Fruit fly (Drosophila melanogaster): ENCODE results near the gene CG3457.
A peak's percentile ranks its signal among the peaks of the same experiment; 100 is the strongest.

The CG3457 gene

DNA sequence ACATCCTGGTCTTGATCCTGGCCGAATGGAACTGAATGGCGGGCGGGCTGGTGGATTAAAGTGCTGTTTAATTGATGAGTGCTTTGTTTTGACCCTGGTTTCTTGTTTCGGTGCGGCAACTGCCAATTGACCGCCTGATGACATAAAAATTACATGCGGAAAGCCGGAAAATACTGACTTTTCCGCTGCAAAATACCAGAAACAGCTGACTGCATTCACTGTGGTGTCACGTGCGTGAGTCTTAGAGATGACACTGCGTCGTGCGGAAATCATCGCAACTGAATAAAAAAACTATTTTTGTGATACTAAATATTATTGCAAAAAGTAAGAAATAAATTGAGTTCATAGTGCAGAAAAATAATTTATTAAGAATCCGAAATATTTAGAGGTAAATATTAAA lies 38.1 kb upstream of the CG3457 start, which contains the start of gene bcn92 (continued):
- no peak for TF ChIP-seq CG6854 (GFP tag; optimal IDR thresholded peaks at IDR 0.05)
- no peak for TF ChIP-seq CG8632 (GFP tag; optimal IDR thresholded peaks at IDR 0.05)

DNA sequence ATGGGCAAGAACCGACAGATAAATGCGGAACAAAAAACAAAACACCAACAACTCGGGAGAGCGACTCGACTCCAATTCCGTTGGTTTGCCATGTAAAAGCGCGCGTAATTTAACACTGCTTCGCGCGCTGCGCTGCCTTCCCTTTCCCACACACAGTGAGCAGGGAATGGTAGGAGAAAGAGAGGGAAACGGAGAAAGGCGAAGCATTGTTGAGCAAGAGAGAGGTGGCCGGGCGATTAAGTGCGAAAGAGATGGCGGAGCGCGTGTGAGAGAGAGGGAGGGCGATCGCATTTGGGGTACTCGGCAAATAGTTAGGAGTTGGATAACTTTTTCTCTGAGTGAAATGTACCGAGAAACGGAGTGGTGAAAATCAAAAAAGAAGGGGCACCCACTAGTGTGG lies 31.8 kb upstream of the CG3457 start:
- TF ChIP-seq CG8319 (GFP tag; optimal IDR thresholded peaks at IDR 0.05) (no peak), Eip75B (GFP tag; optimal IDR thresholded peaks at IDR 0.05) (peak; percentile 31), pdm3 (GFP tag; optimal IDR thresholded peaks at IDR 0.05) (no peak), svp (GFP tag) (peak; percentile 43), OdsH (GFP tag; optimal IDR thresholded peaks at IDR 0.05) (no peak), CG11294 (GFP tag; IDR thresholded peaks at IDR 0.05) (no peak), lz (GFP tag; optimal IDR thresholded peaks at IDR 0.05) (no peak), Ets21C (GFP tag; optimal IDR thresholded peaks at IDR 0.05) (no peak), CG10669 (GFP tag; optimal IDR thresholded peaks at IDR 0.05) (no peak), CG9139 (GFP tag; optimal IDR thresholded peaks at IDR 0.05) (no peak), Sox14 (GFP tag; optimal IDR thresholded peaks at IDR 0.05) (peak; percentile 69), dsx (GFP tag; optimal IDR thresholded peaks at IDR 0.05; ENCODE audit: poor library complexity, severe bottlenecking) (no peak), Blimp-1 (GFP tag; optimal IDR thresholded peaks at IDR 0.05) (no peak), spab (GFP tag; optimal IDR thresholded peaks at IDR 0.05) (no peak), Ets96B (tag; optimal IDR thresholded peaks at IDR 0.05) (no peak), Hr4 (GFP tag; optimal IDR thresholded peaks at IDR 0.05) (no peak), Lpt (GFP tag; optimal IDR thresholded peaks at IDR 0.05) (peak; percentile 41), acj6 (GFP tag; optimal IDR thresholded peaks at IDR 0.05) (no peak), ss (GFP tag; optimal IDR thresholded peaks at IDR 0.05) (no peak), CG11762 (GFP tag; optimal IDR thresholded peaks at IDR 0.05; ENCODE audit: insufficient read depth) (no peak), Hr39 (GFP tag; optimal IDR thresholded peaks at IDR 0.05) (peak; percentile 5), CG6854 (GFP tag; optimal IDR thresholded peaks at IDR 0.05) (no peak), Sox15 (GFP tag; optimal IDR thresholded peaks at IDR 0.05) (no peak), Eip78C (GFP tag) (peak; percentile 68), Met (GFP tag; optimal IDR thresholded peaks at IDR 0.05) (no peak), Gug (GFP tag; IDR thresholded peaks at IDR 0.05) (no peak), CG31627 (GFP tag; optimal IDR thresholded peaks at IDR 0.05) (peak; percentile 27), CG8119 (GFP tag; IDR thresholded peaks at IDR 0.05) (no peak; the same call in 2 of the 3 replicates), Hr38 (GFP tag; optimal IDR thresholded peaks at IDR 0.05) (no peak), Smox (GFP tag; optimal IDR thresholded peaks at IDR 0.05) (no peak), fd85E (GFP tag; optimal IDR thresholded peaks at IDR 0.05) (no peak), CG6792 (GFP tag; optimal IDR thresholded peaks at IDR 0.05) (no peak), CG16779 (tag; optimal IDR thresholded peaks at IDR 0.05) (no peak), Sox102F (GFP tag; optimal IDR thresholded peaks at IDR 0.05) (no peak), achi (GFP tag; optimal IDR thresholded peaks at IDR 0.05) (no peak), CG6163 (GFP tag; IDR thresholded peaks at IDR 0.05) (0 out of 3 replicates have a peak, but pooled peaks have one; percentile 38), CG7368 (GFP tag; optimal IDR thresholded peaks at IDR 0.05) (no peak), esn (GFP tag; optimal IDR thresholded peaks at IDR 0.05) (peak; percentile 42), eg (GFP tag; IDR thresholded peaks at IDR 0.05) (peak; percentile 28; the same call in 1 of the 3 replicates), vri (GFP tag; optimal IDR thresholded peaks at IDR 0.05) (peak; percentile 21), CG4318 (GFP tag; optimal IDR thresholded peaks at IDR 0.05) (no peak), CG15336 (GFP tag; IDR thresholded peaks at IDR 0.05) (peak; percentile 22; the same call in 1 of the 2 replicates), dac (GFP tag; optimal IDR thresholded peaks at IDR 0.05) (no peak), CG6276 (GFP tag; optimal IDR thresholded peaks at IDR 0.05) (no peak), CG34406 (GFP tag; optimal IDR thresholded peaks at IDR 0.05) (no peak), CG32006 (GFP tag; optimal IDR thresholded peaks at IDR 0.05) (peak; percentile 30), net (GFP tag; optimal IDR thresholded peaks at IDR 0.05) (no peak), CG6808 (GFP tag; optimal IDR thresholded peaks at IDR 0.05) (no peak), CG3919 (GFP tag; optimal IDR thresholded peaks at IDR 0.05) (peak; percentile 39), CG3032 (tag; optimal IDR thresholded peaks at IDR 0.05) (no peak)

Data from whole organism, prepupa.